Fruit fly (Drosophila melanogaster): Measurements from ENCODE around the gene ush.

ush gene

DNA sequence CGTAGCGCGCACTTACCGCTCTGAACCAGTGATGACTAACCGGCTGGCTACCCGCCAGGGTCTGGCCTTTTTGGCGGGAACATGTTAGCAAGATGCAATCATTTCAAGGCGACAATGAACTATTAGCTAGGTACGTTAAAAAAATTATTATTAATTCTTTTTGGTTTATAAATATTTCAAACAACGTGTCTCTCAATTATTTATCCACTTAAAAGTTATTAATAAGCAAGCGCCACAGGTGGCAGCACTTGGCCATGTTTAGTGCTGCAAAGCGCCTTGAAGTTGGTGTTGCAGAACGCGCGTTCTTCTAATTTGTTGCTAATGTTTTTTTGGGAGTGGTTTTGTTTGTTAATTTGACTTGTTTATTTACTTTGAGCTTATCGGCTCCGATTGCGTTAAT, 98.2 kb downstream of the ush start, which contains the start of the genes Ipk2 and cold:
Gene Ipk2 (minus strand): TSS at position 39 of the 400 bp plus-strand sequence.
Gene cold (plus strand): TSS at position 66 of the 400 bp plus-strand sequence.
- TF ChIP-seq ttk (optimal IDR thresholded peaks at IDR 0.05) = no peak
- TF ChIP-seq Myc (optimal IDR thresholded peaks at IDR 0.05) = no peak
- no peak for TF ChIP-seq Sin3A (optimal IDR thresholded peaks at IDR 0.05)
- no peak for TF ChIP-seq psq (optimal IDR thresholded peaks at IDR 0.05)
- TF ChIP-seq insv (optimal IDR thresholded peaks at IDR 0.05) = no peak
- TF ChIP-seq h (optimal IDR thresholded peaks at IDR 0.05) = no peak

- TF ChIP-seq Myc (optimal IDR thresholded peaks at IDR 0.05) (no peak), ttk (optimal IDR thresholded peaks at IDR 0.05) (no peak), h (optimal IDR thresholded peaks at IDR 0.05) (no peak), Sin3A (optimal IDR thresholded peaks at IDR 0.05) (no peak), insv (optimal IDR thresholded peaks at IDR 0.05) (no peak), psq (optimal IDR thresholded peaks at IDR 0.05) (no peak)
Measured at dm6 chr2L:576559-577184, 100.7 kb downstream of the ush start, which contains the start of gene Ptth. Ptth (minus strand) TSS chr2L:576896.

- no peak for TF ChIP-seq h (optimal IDR thresholded peaks at IDR 0.05)
- TF ChIP-seq insv (optimal IDR thresholded peaks at IDR 0.05) = no peak
- no peak for TF ChIP-seq psq (optimal IDR thresholded peaks at IDR 0.05)
- no peak for TF ChIP-seq Myc (optimal IDR thresholded peaks at IDR 0.05)
Measured at dm6 chr2L:577186-577585, 101.2 kb downstream of the ush start, which contains the start of gene Pph13. Pph13 (plus strand) TSS chr2L:577486.

- TF ChIP-seq psq (optimal IDR thresholded peaks at IDR 0.05) = no peak
- no peak for TF ChIP-seq insv (optimal IDR thresholded peaks at IDR 0.05)
- TF ChIP-seq Sin3A (optimal IDR thresholded peaks at IDR 0.05) = no peak
- TF ChIP-seq h (optimal IDR thresholded peaks at IDR 0.05) = no peak
- TF ChIP-seq ttk (optimal IDR thresholded peaks at IDR 0.05) = no peak
- TF ChIP-seq Myc (optimal IDR thresholded peaks at IDR 0.05) = no peak
Measured at dm6 chr2L:585268-585667, 109.2 kb downstream of the ush start.
